Fruit fly (Drosophila melanogaster) whole organism, embryonic: ENCODE results near the gene CG42728.

ENCODE experiments used
- ATbp ChIP-seq: fragments of 200-800 bp; sonication (Bioruptor generic); optimal IDR thresholded peaks from 2 replicates; lab custom pipeline; 2017; ENCODE audit warnings: missing biosample characterization, mild to moderate bottlenecking, missing genetic modification characterization, missing genetic modification reagents
- CG34376 ChIP-seq: fragments of 200-800 bp; sonication (Bioruptor generic); optimal IDR thresholded peaks from 2 replicates; lab custom pipeline; 2018; ENCODE audit warnings: missing biosample characterization, mild to moderate bottlenecking, missing genetic modification characterization
- D ChIP-seq, 2 experiments: fragments of 200-800 bp in 1 of 2; fragments of >200 bp in 1 of 2; sonication (Bioruptor generic) in 1 of 2; optimal IDR thresholded peaks; 2 replicates in 1 of 2; 3 replicates in 1 of 2; lab custom pipeline; 2017; ENCODE audit warnings: mild to moderate bottlenecking in 1 of 2, missing biosample characterization in 1 of 2, missing genetic modification characterization in 1 of 2, missing genetic modification reagents in 1 of 2
- Side ChIP-seq: fragments of 200-800 bp; sonication (Bioruptor generic); optimal IDR thresholded peaks from 2 replicates; lab custom pipeline; 2016; ENCODE audit warnings: missing biosample characterization, missing genetic modification characterization
- caup ChIP-seq: fragments of 200-800 bp; sonication (Bioruptor generic); optimal IDR thresholded peaks from 3 replicates; lab custom pipeline; 2017; ENCODE audit warnings: missing biosample characterization, mild to moderate bottlenecking, missing genetic modification characterization, moderate library complexity; ENCODE audit not compliant: severe bottlenecking
- fd102C ChIP-seq: fragments of 200-800 bp; sonication (Bioruptor generic); optimal IDR thresholded peaks from 2 replicates; lab custom pipeline; 2018; ENCODE audit warnings: missing biosample characterization, mild to moderate bottlenecking, missing genetic modification characterization, moderate library complexity
- her ChIP-seq: fragments of 200-800 bp; sonication (Bioruptor generic); optimal IDR thresholded peaks from 2 replicates; lab custom pipeline; 2016; ENCODE audit warnings: missing biosample characterization, missing genetic modification characterization
- kay ChIP-seq: fragments of 200-800 bp; sonication (Bioruptor generic); optimal IDR thresholded peaks from 2 replicates; lab custom pipeline; 2016; ENCODE audit warnings: missing biosample characterization, missing genetic modification characterization
- ranshi ChIP-seq: fragments of 200-800 bp; sonication (Bioruptor generic); IDR thresholded peaks from 2 replicates; pipeline ENCODE4 v1.3.6; 2022; ENCODE audit warnings: missing biosample characterization, missing genetic modification characterization
- ro ChIP-seq: fragments of 200-800 bp; sonication (Bioruptor generic); IDR thresholded peaks from 2 replicates; pipeline ENCODE4 v1.3.6; 2022; ENCODE audit warnings: missing biosample characterization, missing genetic modification characterization
- slp2 ChIP-seq: fragments of 200-800 bp; sonication (Bioruptor generic); optimal IDR thresholded peaks from 2 replicates; lab custom pipeline; 2016; ENCODE audit warnings: missing biosample characterization, missing genetic modification characterization
- tgo ChIP-seq: fragments of 200-800 bp; sonication (Bioruptor generic); IDR thresholded peaks from 3 replicates; pipeline ENCODE4 v1.3.6; 2022; ENCODE audit warnings: missing biosample characterization, missing genetic modification characterization
- tx ChIP-seq: fragments of 200-800 bp; sonication (Bioruptor generic); optimal IDR thresholded peaks from 2 replicates; lab custom pipeline; 2016; ENCODE audit warnings: missing biosample characterization, missing genetic modification characterization
- wdn ChIP-seq: fragments of 200-800 bp; sonication (Bioruptor generic); IDR thresholded peaks from 2 replicates; pipeline ENCODE4 v1.3.6; 2022; ENCODE audit warnings: missing biosample characterization, missing genetic modification characterization

DNA sequence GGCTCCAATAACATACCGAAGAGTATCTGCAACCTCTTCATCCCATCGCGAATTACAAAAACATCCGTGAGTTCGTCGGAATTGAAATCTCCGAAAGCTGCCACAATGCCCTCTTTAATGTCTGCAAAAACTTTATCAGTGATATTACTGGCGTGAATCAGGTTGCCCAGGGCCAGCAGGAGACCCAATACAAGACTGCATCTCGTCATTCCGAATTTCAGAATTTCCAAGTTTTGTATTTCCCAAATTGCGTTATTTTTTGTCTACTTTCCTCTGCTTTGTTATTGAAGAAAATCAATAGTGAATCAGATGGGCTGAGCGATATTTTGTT is 34.7 kb upstream of the CG42728 start:
- no peak for TF ChIP-seq fd102C (GFP tag; lab: Kevin White, UChicago)
- no peak for TF ChIP-seq ATbp (GFP tag; lab: Kevin White, UChicago)
- TF ChIP-seq wdn (GFP tag; lab: Robert Waterston, UW): no peak
- no peak for TF ChIP-seq her (GFP tag; lab: Kevin White, UChicago)
- no peak for TF ChIP-seq caup (GFP tag; lab: Kevin White, UChicago)
- no peak for TF ChIP-seq kay
- no peak for TF ChIP-seq ro (GFP tag; lab: Robert Waterston, UW)
- TF ChIP-seq tgo: no peak
- no peak for TF ChIP-seq slp2 (GFP tag; lab: Kevin White, UChicago)
- no peak for TF ChIP-seq Side
- TF ChIP-seq tx: no peak
- TF ChIP-seq D (optimal IDR thresholded peaks at IDR 0.05; lab: Kevin White, UChicago): no peak
- no peak for TF ChIP-seq D (GFP tag; optimal IDR thresholded peaks at IDR 0.05; lab: Kevin White, UChicago)
- no peak for TF ChIP-seq ranshi (GFP tag; lab: Robert Waterston, UW)
- TF ChIP-seq CG34376 (GFP tag; lab: Kevin White, UChicago): no peak
